Worm (Caenorhabditis elegans) whole organism, dauer: Measurements from ENCODE around the gene F18E3.10.

Experiments used
- unc-62 ChIP-seq: sonication (generic microtip); optimal IDR thresholded peaks from 2 replicates; lab custom pipeline; 2017; ENCODE audit warnings: missing biosample characterization, missing genetic modification reagents, missing genetic modification characterization

F18E3.10 gene

DNA sequence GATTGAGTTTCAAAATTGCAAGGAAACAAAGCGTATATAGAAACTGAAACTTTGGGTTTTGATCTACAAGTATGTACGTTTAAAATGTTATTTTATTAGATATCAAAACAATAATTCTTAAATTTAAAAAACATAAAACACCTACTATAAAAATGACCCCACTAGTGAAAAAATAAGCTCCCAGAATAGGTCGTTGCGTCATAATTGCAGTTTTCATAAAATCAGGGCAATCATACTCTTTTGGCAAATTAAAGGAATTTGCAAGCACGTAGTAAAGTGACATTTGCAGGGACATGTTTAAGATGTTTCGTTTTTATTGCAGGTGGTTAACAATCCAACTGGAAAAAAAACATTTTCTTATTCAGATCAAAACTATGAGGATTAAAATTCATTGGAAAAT, 15.7 kb downstream of the F18E3.10 start, which contains the start of gene srt-6:
srt-6 (minus strand) TSS at position 295 of the 400 bp plus-strand sequence.
- no peak for TF ChIP-seq unc-62

ce11 chrV:7403501-7403900, 20.7 kb downstream of the F18E3.10 start:
- TF ChIP-seq unc-62, result no peak

DNA sequence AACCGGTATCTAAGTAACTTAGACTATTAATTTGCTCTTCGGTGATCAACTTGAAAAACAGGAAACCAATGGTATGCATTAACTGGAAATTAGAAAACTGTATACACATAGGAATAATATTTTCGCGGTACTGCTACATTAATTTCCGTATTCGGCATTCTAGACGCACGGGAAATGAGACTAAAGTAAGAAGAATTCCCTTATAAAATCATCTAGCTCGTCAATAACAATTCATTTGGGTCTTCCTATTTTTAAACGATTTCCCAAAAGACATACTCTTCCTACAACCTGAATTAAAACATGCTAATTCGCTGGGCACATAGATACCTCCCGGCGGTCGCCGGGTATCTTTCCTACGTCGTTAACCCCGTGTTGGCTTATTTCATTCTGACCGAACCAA, 21.9 kb downstream of the F18E3.10 start, which contains the start of gene srj-13:
srj-13 (plus strand) TSS at position 301 of the 400 bp plus-strand sequence.
- TF ChIP-seq unc-62, result no peak

DNA sequence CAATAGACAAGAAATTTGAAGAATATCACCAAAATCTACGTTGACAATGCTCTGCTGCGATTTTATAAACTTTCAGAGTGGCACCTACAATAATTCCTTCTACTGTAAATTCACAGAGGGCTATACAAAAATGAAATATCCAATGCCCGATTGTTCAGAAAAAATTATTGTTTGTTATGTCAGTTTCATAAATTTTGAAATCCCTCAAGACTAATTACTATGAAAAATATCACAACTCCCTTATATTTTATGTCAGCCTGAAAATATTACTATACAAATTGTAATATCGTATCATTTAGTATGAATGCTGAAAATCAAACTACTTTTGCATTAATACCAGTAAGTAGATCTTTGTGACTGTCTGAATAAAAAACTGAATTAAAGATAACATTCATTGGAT, 23.6 kb downstream of the F18E3.10 start, which contains the start of gene srx-60:
srx-60 (plus strand) TSS at position 301 of the 400 bp plus-strand sequence.
- TF ChIP-seq unc-62, result no peak

ce11 chrV:7400095-7400494, 24.1 kb downstream of the F18E3.10 start, which contains the start of gene cnc-9:
cnc-9 (minus strand) TSS chrV:7400195.
- TF ChIP-seq unc-62, result no peak

DNA sequence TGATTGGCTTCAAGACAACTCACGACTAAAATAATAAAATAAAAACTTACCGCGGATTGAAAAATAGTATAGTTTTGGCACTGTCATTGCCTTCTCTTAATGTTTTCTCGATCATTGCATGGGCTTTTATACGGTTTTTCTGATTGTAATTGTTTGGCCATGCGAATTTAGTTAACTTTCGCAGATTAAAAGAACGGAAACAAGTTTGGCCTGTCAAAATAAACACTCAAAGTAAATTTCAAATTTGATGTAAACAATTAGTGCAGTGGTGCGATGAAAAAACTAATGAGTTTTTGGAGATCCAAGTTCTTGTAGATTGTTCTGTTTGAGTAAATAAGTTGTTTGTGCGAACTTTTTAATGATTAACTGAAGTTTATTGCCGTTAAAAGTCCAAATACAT, 25.0 kb downstream of the F18E3.10 start, which contains the start of gene gst-41:
gst-41 (minus strand) TSS at position 101 of the 400 bp plus-strand sequence.
- no peak for TF ChIP-seq unc-62

DNA sequence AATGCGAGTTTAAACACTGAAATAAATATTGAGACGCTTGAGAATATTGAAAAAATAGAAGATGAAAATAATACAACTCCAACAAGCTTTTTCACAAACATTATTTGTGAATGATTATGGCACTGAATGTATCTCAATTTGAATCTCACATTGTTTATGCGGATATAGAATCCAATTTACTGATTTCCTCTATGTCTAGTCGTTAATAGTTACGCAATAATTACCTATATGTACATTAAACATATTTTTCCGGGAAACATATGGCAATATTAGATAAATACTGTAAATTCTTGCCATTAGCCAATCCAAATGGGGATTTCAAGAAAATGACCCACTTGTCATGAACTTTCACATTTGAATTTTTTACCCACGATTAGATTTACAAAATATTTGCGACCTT, 28.9 kb downstream of the F18E3.10 start, which contains the start of gene srx-9:
srx-9 (minus strand) TSS at position 101 of the 400 bp plus-strand sequence.
- TF ChIP-seq unc-62, result no peak

DNA sequence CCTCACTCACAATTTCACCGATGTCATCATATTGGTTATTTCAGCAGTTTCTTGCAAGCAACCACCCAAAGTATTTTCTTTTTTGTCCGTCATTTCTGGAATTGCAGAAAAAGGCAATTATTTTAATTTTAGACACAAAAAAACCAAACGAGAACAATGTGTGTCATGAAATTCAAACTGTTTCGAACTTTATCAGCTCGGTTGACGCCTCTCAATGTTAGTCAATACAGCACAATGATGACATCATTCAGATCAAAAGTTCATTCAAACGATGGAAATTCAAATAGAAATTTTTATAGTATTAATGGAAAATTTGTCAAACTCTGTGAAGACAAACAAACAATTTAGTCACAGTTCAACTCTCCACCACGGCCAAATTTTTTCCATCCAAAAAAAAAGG, 32.3 kb downstream of the F18E3.10 start, which contains the start of gene fbxa-105:
fbxa-105 (minus strand) TSS at position 97 of the 400 bp plus-strand sequence.
- TF ChIP-seq unc-62, result no peak

DNA sequence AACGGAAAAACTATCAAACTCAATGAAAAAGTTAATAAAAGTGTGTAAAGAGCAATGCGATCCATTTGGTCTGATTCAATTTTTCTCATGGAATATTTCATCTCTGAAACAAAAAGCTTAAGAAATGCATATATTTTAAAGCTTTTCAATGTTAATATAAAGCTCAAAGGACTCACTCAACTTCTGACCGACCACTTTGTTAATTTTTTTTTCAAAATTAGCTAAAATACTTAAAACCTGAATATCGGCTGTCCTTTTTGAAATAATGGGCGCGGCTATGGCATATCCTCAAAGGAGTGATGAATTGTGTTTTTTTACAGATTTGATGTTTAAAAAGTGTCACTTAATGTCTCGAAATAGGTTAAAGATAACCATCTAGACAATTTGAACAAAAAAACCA, 34.5 kb downstream of the F18E3.10 start, which contains the start of gene C02H6.1:
C02H6.1 (minus strand) TSS at position 101 of the 400 bp plus-strand sequence.
- TF ChIP-seq unc-62, result no peak

ce11 chrV:7387755-7388154, 36.5 kb downstream of the F18E3.10 start, which contains the start of gene C02H6.3:
C02H6.3 (minus strand) TSS chrV:7387855.
- no peak for TF ChIP-seq unc-62

ce11 chrV:7386052-7386573, 38.1 kb downstream of the F18E3.10 start, which contains the start of gene srp-6:
srp-6 (minus strand) TSS chrV:7386102.
- TF ChIP-seq unc-62, result no peak

DNA sequence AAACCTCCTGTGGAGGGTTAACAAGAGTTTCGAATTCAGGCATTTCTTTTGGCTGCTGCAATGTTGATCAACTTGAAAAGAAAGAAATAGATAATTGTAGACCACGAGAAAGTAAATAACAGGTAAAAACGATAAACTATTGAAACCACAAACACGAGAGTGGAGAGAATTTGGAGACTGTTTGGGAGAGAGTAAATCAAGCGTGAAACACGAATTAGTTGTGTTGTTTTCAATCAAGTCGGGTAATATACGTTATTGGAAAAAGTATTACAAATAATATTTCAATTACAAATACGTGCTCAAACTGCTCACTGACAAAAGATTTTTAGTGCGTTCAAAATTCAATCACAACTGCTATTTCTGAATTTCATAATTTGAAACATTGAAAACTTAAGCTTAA, 43.2 kb downstream of the F18E3.10 start, which contains the start of gene C03G6.17:
C03G6.17 (minus strand) TSS at position 101 of the 400 bp plus-strand sequence.
- TF ChIP-seq unc-62, result no peak

DNA sequence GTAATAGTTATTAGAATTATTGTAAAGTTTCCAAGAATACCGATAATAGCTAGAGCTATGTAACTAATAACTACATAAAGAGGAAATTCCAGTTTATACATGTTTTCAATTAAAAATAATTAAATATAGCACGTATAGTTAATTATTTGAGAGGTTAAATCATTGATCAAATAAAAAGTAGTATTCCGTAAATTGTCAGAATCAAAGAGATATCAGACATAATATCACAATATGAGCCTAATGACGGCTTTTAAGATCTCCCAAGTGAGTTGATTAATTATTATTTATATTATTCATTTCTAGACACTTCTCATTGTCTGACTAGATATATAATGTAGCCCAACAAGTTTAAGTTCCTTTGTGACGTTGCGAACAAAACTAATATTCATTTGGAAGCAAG, 44.9 kb downstream of the F18E3.10 start, which contains the start of gene srsx-24:
srsx-24 (minus strand) TSS at position 101 of the 400 bp plus-strand sequence.
- no peak for TF ChIP-seq unc-62

DNA sequence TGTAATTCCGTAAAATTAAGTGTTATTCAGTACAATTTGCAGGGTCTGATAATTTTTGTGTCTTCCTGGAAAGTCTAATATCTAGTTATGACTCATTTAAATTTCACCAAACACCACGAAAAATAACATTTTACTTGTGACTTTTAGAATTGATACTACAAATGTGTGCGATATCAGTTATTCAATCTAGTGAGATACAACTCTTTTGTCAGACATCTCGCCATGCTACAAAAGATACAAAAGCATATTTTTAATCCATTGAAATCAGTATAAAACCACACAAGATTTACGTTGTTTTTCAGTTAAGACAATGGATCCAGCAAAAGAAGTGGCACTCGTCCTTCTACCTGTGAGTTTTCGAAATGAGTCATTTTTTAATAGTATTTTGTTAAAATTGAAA, 50.1 kb downstream of the F18E3.10 start, which contains the start of gene srx-56:
srx-56 (plus strand) TSS at position 301 of the 400 bp plus-strand sequence.
- TF ChIP-seq unc-62, result no peak
